Worm (Caenorhabditis elegans) whole organism, L1 larva: ENCODE measurements around the gene srh-270.
A peak's percentile ranks its signal among the peaks of the same experiment; 100 is the strongest.

Source experiments
- C04F5.9 ChIP-seq: sonication (generic microtip); optimal IDR thresholded peaks from 2 replicates; lab custom pipeline; 2016; ENCODE audit warnings: missing genetic modification characterization, missing compliant biosample characterization
- F16B12.6 ChIP-seq: fragments of 150-350 bp; optimal IDR thresholded peaks from 2 replicates; lab custom pipeline; 2014; ENCODE audit warnings: missing biosample characterization, missing genetic modification characterization
- aha-1 ChIP-seq: fragments of 150-350 bp; optimal IDR thresholded peaks from 2 replicates; lab custom pipeline; 2014; ENCODE audit warnings: missing biosample characterization, missing genetic modification characterization
- alr-1 ChIP-seq: fragments of 200-800 bp; sonication (Bioruptor generic); optimal IDR thresholded peaks from 2 replicates; lab custom pipeline; 2018; ENCODE audit warnings: borderline replicate concordance, mild to moderate bottlenecking, missing genetic modification characterization, missing compliant biosample characterization
- aly-2 ChIP-seq: fragments of 150-350 bp; optimal IDR thresholded peaks from 2 replicates; lab custom pipeline; 2014; ENCODE audit warnings: missing biosample characterization, missing genetic modification characterization
- ama-1 ChIP-seq: fragments of 150-350 bp; optimal IDR thresholded peaks from 2 replicates; lab custom pipeline; 2014
- ceh-8 ChIP-seq: fragments of 200-800 bp; sonication (Bioruptor generic); optimal IDR thresholded peaks from 2 replicates; lab custom pipeline; 2018; ENCODE audit warnings: mild to moderate bottlenecking, missing genetic modification characterization, moderate library complexity, missing compliant biosample characterization
- ceh-82 ChIP-seq, 3 experiments: fragments of 150-350 bp in 1 of 3; sonication (generic microtip) in 2 of 3; optimal IDR thresholded peaks; 2 replicates each; lab custom pipeline; 2014 to 2017; ENCODE audit warnings: missing biosample characterization in 3 of 3, missing genetic modification characterization in 3 of 3
- ceh-88 ChIP-seq: fragments of 200-800 bp; sonication (Bioruptor generic); IDR thresholded peaks from 2 replicates; pipeline ENCODE4 v1.3.6; 2022; ENCODE audit warnings: missing genetic modification characterization, missing compliant biosample characterization
- dpl-1 ChIP-seq, 3 experiments: fragments of 150-350 bp in 2 of 3; sonication (generic microtip) in 1 of 3; optimal IDR thresholded peaks; 2 replicates each; lab custom pipeline; 2014 to 2017; ENCODE audit warnings: missing biosample characterization in 3 of 3, missing genetic modification characterization in 3 of 3, missing genetic modification reagents in 3 of 3
- efl-1 ChIP-seq, 4 experiments: fragments of 150-350 bp; optimal IDR thresholded peaks in 3 of 4; peaks in 1 of 4; 1 replicate in 1 of 4; 2 replicates in 3 of 4; lab custom pipeline; 2014; ENCODE audit warnings: missing biosample characterization in 2 of 4, missing genetic modification characterization in 2 of 4, missing genetic modification reagents in 2 of 4
- egl-27 ChIP-seq, 2 experiments: fragments of 150-350 bp in 1 of 2; sonication (generic microtip); optimal IDR thresholded peaks; 3 replicates each; lab custom pipeline; 2017 to 2018; ENCODE audit warnings: missing biosample characterization in 2 of 2, missing genetic modification characterization in 2 of 2, missing genetic modification reagents in 2 of 2
- elt-2 ChIP-seq: sonication (generic microtip); optimal IDR thresholded peaks from 2 replicates; lab custom pipeline; 2016; ENCODE audit warnings: missing genetic modification characterization, mild to moderate bottlenecking, inconsistent platforms, missing compliant biosample characterization, missing genetic modification reagents
- fkh-8 ChIP-seq: sonication (generic microtip); optimal IDR thresholded peaks from 2 replicates; lab custom pipeline; 2016; ENCODE audit warnings: mild to moderate bottlenecking, missing genetic modification characterization, missing compliant biosample characterization
- hlh-17 ChIP-seq: fragments of 200-800 bp; sonication (Bioruptor generic); optimal IDR thresholded peaks from 2 replicates; lab custom pipeline; 2018; ENCODE audit warnings: missing genetic modification characterization, mild to moderate bottlenecking, missing compliant biosample characterization, moderate library complexity, borderline replicate concordance
- hpl-2 ChIP-seq: fragments of 150-350 bp; optimal IDR thresholded peaks from 2 replicates; lab custom pipeline; 2014; ENCODE audit warnings: missing biosample characterization, missing genetic modification reagents, missing genetic modification characterization
- jun-1 ChIP-seq: fragments of 150-350 bp; optimal IDR thresholded peaks from 2 replicates; lab custom pipeline; 2014; ENCODE audit warnings: missing biosample characterization, missing genetic modification reagents, missing genetic modification characterization
- lin-15B ChIP-seq: fragments of 150-350 bp; sonication (generic microtip); optimal IDR thresholded peaks from 3 replicates; lab custom pipeline; 2014; ENCODE audit warnings: missing biosample characterization, missing genetic modification characterization
- lin-35 ChIP-seq, 2 experiments: fragments of 150-350 bp; optimal IDR thresholded peaks; 2 replicates each; lab custom pipeline; 2014; ENCODE audit warnings: missing biosample characterization in 2 of 2, missing genetic modification characterization in 2 of 2, missing genetic modification reagents in 2 of 2
- lin-39 ChIP-seq: fragments of 150-350 bp; optimal IDR thresholded peaks from 2 replicates; lab custom pipeline; 2014; ENCODE audit warnings: missing biosample characterization, missing genetic modification reagents, missing genetic modification characterization
- lsy-2 ChIP-seq, 2 experiments: fragments of 150-350 bp; optimal IDR thresholded peaks; 2 replicates each; lab custom pipeline; 2014; ENCODE audit warnings: missing biosample characterization in 2 of 2, missing genetic modification characterization in 2 of 2
- mab-9 ChIP-seq: fragments of 200-800 bp; sonication (Bioruptor generic); IDR thresholded peaks from 2 replicates; pipeline ENCODE4 v1.3.6; 2022; ENCODE audit warnings: missing genetic modification reagents, missing genetic modification characterization, missing compliant biosample characterization
- nhr-71 ChIP-seq: sonication (generic microtip); optimal IDR thresholded peaks from 2 replicates; lab custom pipeline; 2016; ENCODE audit warnings: mild to moderate bottlenecking, missing genetic modification characterization, moderate library complexity, missing compliant biosample characterization
- nhr-76 ChIP-seq: sonication (generic microtip); optimal IDR thresholded peaks from 2 replicates; lab custom pipeline; 2017; ENCODE audit warnings: missing biosample characterization, missing genetic modification characterization
- skn-1 ChIP-seq: fragments of 150-350 bp; optimal IDR thresholded peaks from 2 replicates; lab custom pipeline; 2014; ENCODE audit warnings: missing biosample characterization, missing genetic modification characterization
- snpc-4 ChIP-seq: fragments of 150-350 bp; optimal IDR thresholded peaks from 2 replicates; lab custom pipeline; 2014; ENCODE audit warnings: missing biosample characterization, missing genetic modification characterization
- sptf-1 ChIP-seq: fragments of 150-350 bp; optimal IDR thresholded peaks from 2 replicates; lab custom pipeline; 2014; ENCODE audit warnings: missing biosample characterization, missing genetic modification characterization
- sup-37 ChIP-seq: fragments of 200-800 bp; sonication (Bioruptor generic); optimal IDR thresholded peaks from 2 replicates; lab custom pipeline; 2018; ENCODE audit warnings: mild to moderate bottlenecking, missing genetic modification characterization, missing compliant biosample characterization
- tlp-1 ChIP-seq: fragments of 150-350 bp; optimal IDR thresholded peaks from 2 replicates; lab custom pipeline; 2014; ENCODE audit warnings: missing biosample characterization, missing genetic modification characterization
- unc-130 ChIP-seq: fragments of 150-350 bp; optimal IDR thresholded peaks from 2 replicates; lab custom pipeline; 2017; ENCODE audit warnings: missing biosample characterization, missing genetic modification characterization, inconsistent platforms
- unc-62 ChIP-seq: fragments of 150-350 bp; optimal IDR thresholded peaks from 2 replicates; lab custom pipeline; 2014; ENCODE audit warnings: missing biosample characterization, missing genetic modification reagents, missing genetic modification characterization
- vab-15 ChIP-seq: sonication (generic microtip); optimal IDR thresholded peaks from 2 replicates; lab custom pipeline; 2017; ENCODE audit warnings: missing genotype, mild to moderate bottlenecking, missing genetic modification characterization, missing compliant biosample characterization
- xbp-1 ChIP-seq: sonication (generic microtip); optimal IDR thresholded peaks from 2 replicates; lab custom pipeline; 2016; ENCODE audit warnings: missing genetic modification characterization, missing compliant biosample characterization
- zag-1 ChIP-seq: fragments of 150-350 bp; optimal IDR thresholded peaks from 2 replicates; lab custom pipeline; 2014; ENCODE audit warnings: missing biosample characterization, missing genetic modification characterization

srh-270 gene

DNA sequence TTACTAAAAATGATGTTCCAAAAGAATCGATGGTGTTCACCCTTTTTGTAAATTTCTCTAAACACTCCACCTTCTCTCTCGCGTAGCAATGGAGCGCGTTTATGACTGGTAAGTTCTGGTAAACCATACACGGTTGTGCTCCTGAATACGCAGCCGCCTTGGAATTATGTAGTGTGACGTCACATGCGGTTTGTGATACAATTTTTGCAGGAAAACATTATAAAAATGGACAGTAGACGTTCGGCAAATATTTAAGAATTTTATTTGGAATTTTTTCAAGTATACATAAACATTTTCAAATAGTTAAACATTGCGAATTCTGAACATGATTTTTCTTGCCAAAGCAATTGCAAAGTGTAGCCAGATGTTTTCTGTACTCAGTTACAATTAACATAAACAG lies 16.1 kb upstream of the srh-270 start, which contains the start of gene F37B4.10:
TSS of gene F37B4.10 (minus strand) at position 101 of the 400 bp plus-strand sequence.
- TF ChIP-seq lsy-2 (tag; optimal IDR thresholded peaks at IDR 0.05; lab: Kevin White, UChicago) = peak in 1 of 2 experiments; percentile 11
- TF ChIP-seq unc-130 = no peak
- TF ChIP-seq fkh-8 = no peak
- peak; percentile 15 to 22 for TF ChIP-seq lin-35 (GFP tag; optimal IDR thresholded peaks at IDR 0.05; lab: Kevin White, UChicago)
- TF ChIP-seq ama-1 (lab: Kevin White, UChicago) = no peak
- no peak for TF ChIP-seq nhr-76 (tag; lab: Kevin White, UChicago)
- no peak for TF ChIP-seq elt-2 (tag; lab: Kevin White, UChicago)
- peak in 1 of 3 experiments; percentile 11 for TF ChIP-seq dpl-1 (GFP tag; optimal IDR thresholded peaks at IDR 0.05; lab: Kevin White, UChicago)
- TF ChIP-seq unc-62 (GFP tag; lab: Kevin White, UChicago) = no peak
- TF ChIP-seq efl-1 (optimal IDR thresholded peaks at IDR 0.05; lab: Kevin White, UChicago) = peak; percentile 8 to 18
- no peak for TF ChIP-seq efl-1 (GFP tag; optimal IDR thresholded peaks at IDR 0.05 in 1 of 2; lab: Kevin White, UChicago)
- TF ChIP-seq lin-15B = no peak
- TF ChIP-seq mab-9 (GFP tag; lab: Robert Waterston, UW) = no peak
- TF ChIP-seq zag-1 (tag; lab: Kevin White, UChicago) = no peak

DNA sequence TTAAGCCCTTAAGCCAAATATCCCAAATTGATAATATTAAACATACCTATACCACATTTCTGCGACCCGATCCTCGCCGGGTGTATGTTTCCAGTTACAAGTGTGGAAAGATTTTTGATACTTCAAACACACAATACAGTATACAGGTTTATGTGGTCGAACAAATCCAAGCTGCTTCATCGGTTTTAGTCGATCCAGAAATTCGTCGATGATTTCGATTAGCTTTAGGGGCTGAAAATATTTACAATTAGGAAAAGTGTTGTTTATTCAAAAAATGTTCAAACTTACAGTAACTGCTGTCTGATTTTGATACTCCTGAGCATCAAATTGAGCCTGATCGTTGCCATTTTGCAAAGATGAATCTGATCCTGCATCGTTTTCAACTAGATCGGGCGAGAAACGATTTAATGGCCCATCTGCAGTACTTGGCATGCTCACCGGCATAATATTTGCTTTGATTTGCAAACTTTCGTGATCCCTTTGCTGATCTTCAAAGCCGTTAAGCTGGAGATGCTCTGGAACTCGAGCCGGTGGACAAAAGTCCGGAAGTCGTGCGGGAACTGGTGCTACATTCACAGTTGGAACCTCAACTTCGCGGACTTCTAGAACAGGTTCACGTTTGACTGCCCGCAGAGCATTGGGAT lies 14.9 kb upstream of the srh-270 start:
- TF ChIP-seq efl-1 (optimal IDR thresholded peaks at IDR 0.05; lab: Kevin White, UChicago) (no peak), efl-1 (GFP tag; optimal IDR thresholded peaks at IDR 0.05 in 1 of 2; lab: Kevin White, UChicago) (peak in 1 of 2 experiments; percentile 15), vab-15 (no peak), ceh-82 (tag; optimal IDR thresholded peaks at IDR 0.05; lab: Kevin White, UChicago) (no peak)

DNA sequence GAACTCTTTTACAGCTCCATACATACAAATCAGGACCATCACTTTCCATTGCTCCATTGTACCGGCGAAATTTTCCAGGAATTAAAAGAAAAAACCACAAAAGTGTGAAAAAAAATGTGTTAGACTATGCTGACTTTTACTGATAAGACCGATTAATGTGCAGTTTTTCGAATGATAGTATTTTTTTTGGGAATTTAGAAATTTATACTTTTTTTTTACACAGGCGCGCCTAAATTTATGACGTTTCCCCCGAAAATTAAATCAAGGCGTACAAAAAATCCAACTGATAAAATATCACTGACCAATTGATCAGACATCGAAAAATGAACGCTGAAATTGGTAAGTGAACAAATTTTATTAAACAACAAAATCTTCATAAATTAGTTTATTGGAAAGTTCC lies 14.0 kb upstream of the srh-270 start, which contains the start of gene folt-2:
TSS of gene folt-2 (minus strand) at position 179 of the 400 bp plus-strand sequence.
- TF ChIP-seq hpl-2 (GFP tag; lab: Kevin White, UChicago) (no peak), snpc-4 (no peak), xbp-1 (no peak), hlh-17 (GFP tag; lab: Kevin White, UChicago) (no peak), F16B12.6 (tag; lab: Kevin White, UChicago) (no peak), elt-2 (tag; lab: Kevin White, UChicago) (peak; percentile 50), sup-37 (GFP tag; lab: Kevin White, UChicago) (no peak), aly-2 (no peak), efl-1 (optimal IDR thresholded peaks at IDR 0.05; lab: Kevin White, UChicago) (no peak), efl-1 (GFP tag; optimal IDR thresholded peaks at IDR 0.05 in 1 of 2; lab: Kevin White, UChicago) (peak in 1 of 2 experiments; percentile 22), alr-1 (tag; lab: Kevin White, UChicago) (no peak), nhr-71 (tag; lab: Kevin White, UChicago) (peak; percentile 10)

DNA sequence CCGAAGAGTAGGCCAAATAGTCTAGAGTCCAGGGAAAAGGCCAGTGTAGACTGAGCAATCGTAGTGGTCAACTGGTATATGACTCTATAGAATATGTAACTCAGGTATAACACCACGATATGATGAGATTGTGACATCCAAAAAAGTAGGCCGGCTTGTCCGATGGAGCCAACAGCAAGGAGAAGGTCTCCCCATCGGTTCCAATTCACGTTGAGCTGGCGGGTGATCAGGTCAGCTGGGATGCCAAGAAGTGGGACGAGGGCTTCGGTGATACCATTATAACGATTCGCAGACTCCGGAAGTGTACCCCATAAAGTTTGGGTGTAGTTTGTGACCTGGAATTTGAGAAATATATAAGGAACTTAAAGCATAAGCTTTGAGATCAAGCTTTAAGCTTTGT lies 11.5 kb upstream of the srh-270 start:
- TF ChIP-seq efl-1 (optimal IDR thresholded peaks at IDR 0.05; lab: Kevin White, UChicago) (no peak), efl-1 (GFP tag; optimal IDR thresholded peaks at IDR 0.05 in 1 of 2; lab: Kevin White, UChicago) (no peak), sptf-1 (no peak), unc-130 (no peak), ceh-88 (GFP tag; lab: Robert Waterston, UW) (no peak), hlh-17 (GFP tag; lab: Kevin White, UChicago) (no peak), ceh-8 (GFP tag; lab: Kevin White, UChicago) (no peak), aha-1 (no peak), lin-39 (tag; lab: Kevin White, UChicago) (no peak)

- no peak for TF ChIP-seq tlp-1
- no peak for TF ChIP-seq C04F5.9 (tag; lab: Kevin White, UChicago)
- no peak for TF ChIP-seq lin-39 (tag; lab: Kevin White, UChicago)
- no peak for TF ChIP-seq egl-27 (tag; optimal IDR thresholded peaks at IDR 0.05; lab: Kevin White, UChicago)
- TF ChIP-seq aha-1 = no peak
- TF ChIP-seq skn-1 (tag; lab: Kevin White, UChicago) = no peak
- TF ChIP-seq jun-1 (tag; lab: Kevin White, UChicago) = no peak
- TF ChIP-seq hpl-2 (GFP tag; lab: Kevin White, UChicago) = no peak
Measured at ce11 chrV:2871754-2872504, 10.5 kb upstream of the srh-270 start.
